Worm (Caenorhabditis elegans) whole organism, late embryonic: ENCODE measurements around the gene shw-3.

Source experiments
- F13H6.1 ChIP-seq: sonication (generic microtip); optimal IDR thresholded peaks from 2 replicates; lab custom pipeline; 2016; ENCODE audit warnings: missing genetic modification characterization, missing compliant biosample characterization
- K02D7.2 ChIP-seq: sonication (generic microtip); optimal IDR thresholded peaks from 2 replicates; lab custom pipeline; 2017; ENCODE audit warnings: mild to moderate bottlenecking, missing genetic modification characterization, missing compliant biosample characterization
- ahr-1 ChIP-seq: sonication (generic microtip); optimal IDR thresholded peaks from 2 replicates; lab custom pipeline; 2016; ENCODE audit warnings: missing genetic modification characterization, missing compliant biosample characterization
- ceh-14 ChIP-seq: sonication (generic microtip); optimal IDR thresholded peaks from 2 replicates; lab custom pipeline; 2016; ENCODE audit warnings: missing genotype, missing genetic modification characterization, missing compliant biosample characterization
- ceh-18 ChIP-seq: sonication (generic microtip); optimal IDR thresholded peaks from 2 replicates; lab custom pipeline; 2016; ENCODE audit warnings: missing genetic modification characterization, missing compliant biosample characterization
- ceh-22 ChIP-seq: sonication (generic microtip); optimal IDR thresholded peaks from 2 replicates; lab custom pipeline; 2017; ENCODE audit warnings: missing biosample characterization, missing genetic modification characterization
- ceh-24 ChIP-seq: sonication (generic microtip); optimal IDR thresholded peaks from 2 replicates; lab custom pipeline; 2016; ENCODE audit warnings: mild to moderate bottlenecking, missing genetic modification characterization, missing compliant biosample characterization
- ceh-30 ChIP-seq: fragments of 150-350 bp; optimal IDR thresholded peaks from 2 replicates; lab custom pipeline; 2014; ENCODE audit warnings: missing biosample characterization, missing genetic modification characterization
- ceh-31 ChIP-seq: sonication (generic microtip); optimal IDR thresholded peaks from 2 replicates; lab custom pipeline; 2016; ENCODE audit warnings: missing genetic modification characterization, missing compliant biosample characterization
- ceh-34 ChIP-seq: sonication (generic microtip); optimal IDR thresholded peaks from 2 replicates; lab custom pipeline; 2016; ENCODE audit warnings: mild to moderate bottlenecking, missing genetic modification characterization, missing compliant biosample characterization
- ceh-45 ChIP-seq: fragments of 200-800 bp; sonication (Bioruptor generic); IDR thresholded peaks from 2 replicates; pipeline ENCODE4 v1.3.6; 2022; ENCODE audit warnings: missing genetic modification reagents, missing genetic modification characterization, missing compliant biosample characterization
- ceh-48 ChIP-seq: sonication (generic microtip); optimal IDR thresholded peaks from 2 replicates; lab custom pipeline; 2016; ENCODE audit warnings: missing genetic modification characterization, inconsistent platforms, missing compliant biosample characterization
- ceh-9 ChIP-seq: sonication (generic microtip); optimal IDR thresholded peaks from 2 replicates; lab custom pipeline; 2016; ENCODE audit warnings: mild to moderate bottlenecking, missing genetic modification characterization, inconsistent platforms, missing compliant biosample characterization
- dmd-4 ChIP-seq: sonication (generic microtip); optimal IDR thresholded peaks from 2 replicates; lab custom pipeline; 2016; ENCODE audit warnings: borderline replicate concordance, missing genetic modification characterization, missing compliant biosample characterization
- dve-1 ChIP-seq: sonication (generic microtip); optimal IDR thresholded peaks from 2 replicates; lab custom pipeline; 2017; ENCODE audit warnings: antibody characterized with exemption, mild to moderate bottlenecking, missing genetic modification characterization, missing compliant biosample characterization
- elt-2 ChIP-seq: sonication (generic microtip); optimal IDR thresholded peaks from 2 replicates; lab custom pipeline; 2016; ENCODE audit warnings: missing genetic modification reagents, missing genetic modification characterization, missing compliant biosample characterization
- elt-4 ChIP-seq: sonication (generic microtip); optimal IDR thresholded peaks from 2 replicates; lab custom pipeline; 2016; ENCODE audit warnings: missing genetic modification characterization, missing compliant biosample characterization
- fax-1 ChIP-seq: sonication (generic microtip); optimal IDR thresholded peaks from 2 replicates; lab custom pipeline; 2016; ENCODE audit warnings: missing genotype, missing genetic modification characterization, missing compliant biosample characterization
- fkh-10 ChIP-seq: fragments of 150-350 bp; optimal IDR thresholded peaks from 2 replicates; lab custom pipeline; 2014; ENCODE audit warnings: missing biosample characterization, missing genetic modification reagents, missing genetic modification characterization
- lim-6 ChIP-seq: sonication (generic microtip); optimal IDR thresholded peaks from 2 replicates; lab custom pipeline; 2016; ENCODE audit warnings: missing genetic modification characterization, missing compliant biosample characterization
- lin-11 ChIP-seq: fragments of 200-800 bp; sonication (Bioruptor generic); optimal IDR thresholded peaks from 2 replicates; lab custom pipeline; 2018; ENCODE audit warnings: mild to moderate bottlenecking, missing genetic modification characterization, missing compliant biosample characterization
- mec-3 ChIP-seq: sonication (generic microtip); optimal IDR thresholded peaks from 2 replicates; lab custom pipeline; 2016; ENCODE audit warnings: borderline replicate concordance, missing genetic modification characterization, missing compliant biosample characterization
- nfya-1 ChIP-seq: sonication (generic microtip); optimal IDR thresholded peaks from 2 replicates; lab custom pipeline; 2017; ENCODE audit warnings: missing genetic modification characterization, mild to moderate bottlenecking, missing compliant biosample characterization, antibody characterized with exemption, moderate library complexity
- nhr-11 ChIP-seq: fragments of 150-350 bp; optimal IDR thresholded peaks from 2 replicates; lab custom pipeline; 2014; ENCODE audit warnings: missing biosample characterization, missing genetic modification characterization
- nhr-232 ChIP-seq: sonication (generic microtip); optimal IDR thresholded peaks from 2 replicates; lab custom pipeline; 2016; ENCODE audit warnings: missing genetic modification characterization, missing compliant biosample characterization
- odd-2 ChIP-seq: sonication (generic microtip); optimal IDR thresholded peaks from 2 replicates; lab custom pipeline; 2017; ENCODE audit warnings: antibody characterized with exemption, mild to moderate bottlenecking, missing genetic modification characterization, missing compliant biosample characterization
- pat-9 ChIP-seq: fragments of 200-800 bp; sonication (Bioruptor generic); optimal IDR thresholded peaks from 2 replicates; lab custom pipeline; 2018; ENCODE audit warnings: mild to moderate bottlenecking, missing genetic modification characterization, moderate library complexity, missing compliant biosample characterization
- pax-1 ChIP-seq: fragments of 150-350 bp; optimal IDR thresholded peaks from 2 replicates; lab custom pipeline; 2014; ENCODE audit warnings: missing biosample characterization, missing genetic modification characterization
- pha-2 ChIP-seq: sonication (generic microtip); optimal IDR thresholded peaks from 2 replicates; lab custom pipeline; 2017; ENCODE audit warnings: mild to moderate bottlenecking, missing genetic modification characterization, missing compliant biosample characterization
- pros-1 ChIP-seq: fragments of 150-350 bp; optimal IDR thresholded peaks from 2 replicates; lab custom pipeline; 2014; ENCODE audit warnings: missing biosample characterization, missing genetic modification reagents, missing genetic modification characterization
- ref-2 ChIP-seq: sonication (generic microtip); optimal IDR thresholded peaks from 2 replicates; lab custom pipeline; 2016; ENCODE audit warnings: missing genetic modification characterization, missing compliant biosample characterization
- sox-2 ChIP-seq: fragments of 200-800 bp; sonication (Bioruptor generic); IDR thresholded peaks from 2 replicates; pipeline ENCODE4 v1.3.6; 2022; ENCODE audit warnings: missing genetic modification reagents, missing genetic modification characterization, missing compliant biosample characterization
- sox-4 ChIP-seq: sonication (generic microtip); optimal IDR thresholded peaks from 2 replicates; lab custom pipeline; 2017; ENCODE audit warnings: mild to moderate bottlenecking, missing genetic modification characterization, inconsistent platforms, missing compliant biosample characterization
- tbx-2 ChIP-seq: sonication (generic microtip); optimal IDR thresholded peaks from 2 replicates; lab custom pipeline; 2016; ENCODE audit warnings: missing genetic modification characterization, missing compliant biosample characterization
- unc-3 ChIP-seq, 2 experiments: fragments of 200-800 bp in 1 of 2; sonication (Bioruptor generic) in 1 of 2; sonication (generic microtip) in 1 of 2; conservative IDR thresholded peaks in 1 of 2; optimal IDR thresholded peaks in 1 of 2; 2 replicates each; pipeline versions ENCODE4 v1.3.6 to Lab custom; 2016 to 2022; ENCODE audit warnings: missing compliant biosample characterization in 2 of 2, missing genetic modification characterization in 2 of 2, missing genetic modification reagents in 1 of 2
- unc-42 ChIP-seq: sonication (generic microtip); optimal IDR thresholded peaks from 2 replicates; lab custom pipeline; 2016; ENCODE audit warnings: missing genotype, missing genetic modification characterization, missing compliant biosample characterization
- unc-86 ChIP-seq: sonication (generic microtip); optimal IDR thresholded peaks from 2 replicates; lab custom pipeline; 2016; ENCODE audit warnings: missing genetic modification characterization, missing compliant biosample characterization

The shw-3 gene

ce11 chrV:13028871-13029270 lies 41.9 kb upstream of the shw-3 start:
- TF ChIP-seq mec-3 (no peak), tbx-2 (tag; lab: Kevin White, UChicago) (no peak), pat-9 (tag; lab: Kevin White, UChicago) (no peak), ahr-1 (tag; lab: Kevin White, UChicago) (no peak), ceh-24 (tag; lab: Kevin White, UChicago) (no peak), unc-42 (peak; percentile 91)
- TF ChIP-seq, all 69 proteins: peak for 1

- TF ChIP-seq ceh-45 (no peak), unc-42 (peak; percentile 93), dve-1 (tag; lab: Kevin White, UChicago) (no peak)
Measured at ce11 chrV:13026631-13027299, 39.8 kb upstream of the shw-3 start.

- TF ChIP-seq ceh-34 (tag; lab: Kevin White, UChicago) (no peak), elt-2 (tag; lab: Kevin White, UChicago) (no peak)
Measured at ce11 chrV:13025283-13025682, 38.3 kb upstream of the shw-3 start.

- peak; percentile 8; the same call in 1 of the 2 replicates for TF ChIP-seq sox-2
- no peak for TF ChIP-seq ceh-22 (tag; lab: Kevin White, UChicago)
- no peak for TF ChIP-seq pha-2 (tag; lab: Kevin White, UChicago)
- no peak for TF ChIP-seq ceh-48 (tag; lab: Kevin White, UChicago)
- no peak for TF ChIP-seq ceh-24 (tag; lab: Kevin White, UChicago)
- TF ChIP-seq lin-11, result no peak
- TF ChIP-seq ceh-9 (tag; lab: Kevin White, UChicago), result no peak
- no peak for TF ChIP-seq ceh-34 (tag; lab: Kevin White, UChicago)
- TF ChIP-seq pros-1 (tag; lab: Kevin White, UChicago), result no peak
- TF ChIP-seq unc-42, result peak; percentile 99
- peak; percentile 64 for TF ChIP-seq fkh-10 (GFP tag; lab: Kevin White, UChicago)
- peak; percentile 60 for TF ChIP-seq ceh-31 (tag; lab: Kevin White, UChicago)
Measured at ce11 chrV:13024499-13024898, 37.5 kb upstream of the shw-3 start.

- no peak for TF ChIP-seq ceh-18 (tag; lab: Kevin White, UChicago)
- TF ChIP-seq ceh-31 (tag; lab: Kevin White, UChicago), result peak; percentile 35
- TF ChIP-seq unc-86 (tag; lab: Kevin White, UChicago), result no peak
- TF ChIP-seq unc-42, result peak; percentile 70
- TF ChIP-seq ceh-14, result peak; percentile 8
- no peak for TF ChIP-seq elt-4
- no peak for TF ChIP-seq sox-4 (tag; lab: Kevin White, UChicago)
- TF ChIP-seq sox-2, result no peak
- TF ChIP-seq K02D7.2 (tag; lab: Kevin White, UChicago), result no peak
- no peak for TF ChIP-seq dve-1 (tag; lab: Kevin White, UChicago)
Measured at ce11 chrV:13022265-13022664, 35.3 kb upstream of the shw-3 start.

- no peak for TF ChIP-seq dmd-4 (tag; lab: Kevin White, UChicago)
- TF ChIP-seq ceh-30 (tag; lab: Kevin White, UChicago), result no peak
- TF ChIP-seq ref-2, result no peak
- TF ChIP-seq F13H6.1, result no peak
- TF ChIP-seq pros-1 (tag; lab: Kevin White, UChicago), result no peak
- no peak for TF ChIP-seq nfya-1 (tag; lab: Kevin White, UChicago)
- TF ChIP-seq pax-1, result no peak
- no peak for TF ChIP-seq fax-1
- no peak for TF ChIP-seq lim-6 (tag; lab: Kevin White, UChicago)
- TF ChIP-seq unc-3 (GFP tag; conservative IDR thresholded peaks at IDR 0.05; lab: Robert Waterston, UW), result no peak
- TF ChIP-seq unc-3 (tag; optimal IDR thresholded peaks at IDR 0.05; lab: Kevin White, UChicago), result no peak
- TF ChIP-seq ceh-31 (tag; lab: Kevin White, UChicago), result no peak
- TF ChIP-seq odd-2 (tag; lab: Kevin White, UChicago), result no peak
- TF ChIP-seq ahr-1 (tag; lab: Kevin White, UChicago), result no peak
- no peak for TF ChIP-seq unc-86 (tag; lab: Kevin White, UChicago)
- TF ChIP-seq nhr-232 (tag; lab: Kevin White, UChicago), result no peak
- TF ChIP-seq nhr-11 (tag; lab: Kevin White, UChicago), result no peak
- TF ChIP-seq, all 69 proteins: peak for 0
Measured at ce11 chrV:13021540-13021939, 34.6 kb upstream of the shw-3 start.
